Worm (Caenorhabditis elegans) whole organism, L2 larva: ENCODE data around the gene Y62H9A.16.

Source experiments
- C34F6.9 ChIP-seq: fragments of 150-350 bp; optimal IDR thresholded peaks from 2 replicates; lab custom pipeline; 2014; ENCODE audit warnings: missing biosample characterization, missing genetic modification characterization
- R02D3.7 ChIP-seq: fragments of 150-350 bp; optimal IDR thresholded peaks from 2 replicates; lab custom pipeline; 2014; ENCODE audit warnings: missing biosample characterization, missing genetic modification characterization
- alr-1 ChIP-seq: fragments of 150-350 bp; optimal IDR thresholded peaks from 2 replicates; lab custom pipeline; 2014; ENCODE audit warnings: missing biosample characterization, missing genetic modification characterization
- ama-1 ChIP-seq: fragments of 150-350 bp; optimal IDR thresholded peaks from 2 replicates; lab custom pipeline; 2018; ENCODE audit warnings: inconsistent platforms
- blmp-1 ChIP-seq: sonication (generic microtip); optimal IDR thresholded peaks from 2 replicates; lab custom pipeline; 2017; ENCODE audit warnings: missing genetic modification characterization, mild to moderate bottlenecking, missing compliant biosample characterization, antibody characterized with exemption, moderate library complexity; ENCODE audit not compliant: insufficient read depth
- ceh-16 ChIP-seq: fragments of 150-350 bp; optimal IDR thresholded peaks from 2 replicates; lab custom pipeline; 2014; ENCODE audit warnings: missing biosample characterization, missing genetic modification characterization
- ceh-82 ChIP-seq: fragments of 150-350 bp; optimal IDR thresholded peaks from 2 replicates; lab custom pipeline; 2014; ENCODE audit warnings: missing biosample characterization, missing genetic modification characterization
- crh-2 ChIP-seq: sonication (generic microtip); optimal IDR thresholded peaks from 2 replicates; lab custom pipeline; 2017; ENCODE audit warnings: missing biosample characterization, missing genetic modification characterization
- egl-27 ChIP-seq: sonication (generic microtip); optimal IDR thresholded peaks from 3 replicates; lab custom pipeline; 2017; ENCODE audit warnings: missing biosample characterization, missing genetic modification reagents, missing genetic modification characterization
- fos-1 ChIP-seq: fragments of 150-350 bp; optimal IDR thresholded peaks from 2 replicates; lab custom pipeline; 2014; ENCODE audit warnings: missing biosample characterization, missing genetic modification characterization
- gmeb-1 ChIP-seq: fragments of 150-350 bp; optimal IDR thresholded peaks from 2 replicates; lab custom pipeline; 2014; ENCODE audit warnings: missing biosample characterization, missing genetic modification characterization
- lin-11 ChIP-seq: fragments of 150-350 bp; sonication (generic microtip); optimal IDR thresholded peaks from 2 replicates; lab custom pipeline; 2014; ENCODE audit warnings: missing biosample characterization, missing genetic modification characterization, inconsistent platforms, mixed read lengths
- lin-13 ChIP-seq: fragments of 150-350 bp; optimal IDR thresholded peaks from 2 replicates; lab custom pipeline; 2014; ENCODE audit warnings: missing biosample characterization, missing genetic modification reagents, missing genetic modification characterization
- lsy-2 ChIP-seq, 2 experiments: fragments of 150-350 bp in 1 of 2; sonication (generic microtip) in 1 of 2; optimal IDR thresholded peaks; 2 replicates each; lab custom pipeline; 2014 to 2017; ENCODE audit warnings: missing biosample characterization in 2 of 2, missing genetic modification characterization in 2 of 2
- mdl-1 ChIP-seq, 2 experiments: fragments of 150-350 bp in 1 of 2; sonication (generic microtip) in 1 of 2; optimal IDR thresholded peaks; 2 replicates each; lab custom pipeline; 2017; ENCODE audit warnings: missing biosample characterization in 2 of 2, missing genetic modification characterization in 2 of 2
- nhr-12 ChIP-seq: fragments of 150-350 bp; optimal IDR thresholded peaks from 2 replicates; lab custom pipeline; 2014; ENCODE audit warnings: missing biosample characterization, missing genetic modification characterization
- nhr-129 ChIP-seq: fragments of 150-350 bp; optimal IDR thresholded peaks from 2 replicates; lab custom pipeline; 2014; ENCODE audit warnings: missing biosample characterization, missing genetic modification characterization
- nhr-21 ChIP-seq: fragments of 150-350 bp; optimal IDR thresholded peaks from 2 replicates; lab custom pipeline; 2014; ENCODE audit warnings: missing biosample characterization, missing genetic modification characterization
- nhr-23 ChIP-seq: fragments of 150-350 bp; optimal IDR thresholded peaks from 2 replicates; lab custom pipeline; 2014; ENCODE audit warnings: missing biosample characterization, missing genetic modification reagents, missing genetic modification characterization
- nhr-25 ChIP-seq: fragments of 150-350 bp; sonication (generic microtip); optimal IDR thresholded peaks from 3 replicates; lab custom pipeline; 2014; ENCODE audit warnings: missing biosample characterization, missing genetic modification characterization
- nhr-6 ChIP-seq: fragments of 150-350 bp; optimal IDR thresholded peaks from 2 replicates; lab custom pipeline; 2014; ENCODE audit warnings: missing biosample characterization, missing genetic modification characterization
- nhr-77 ChIP-seq: fragments of 150-350 bp; optimal IDR thresholded peaks from 2 replicates; lab custom pipeline; 2014; ENCODE audit warnings: missing biosample characterization, missing genetic modification characterization
- peb-1 ChIP-seq: fragments of 150-350 bp; optimal IDR thresholded peaks from 2 replicates; lab custom pipeline; 2014; ENCODE audit warnings: missing biosample characterization, missing genetic modification characterization
- sem-4 ChIP-seq: fragments of 150-350 bp; optimal IDR thresholded peaks from 2 replicates; lab custom pipeline; 2014; ENCODE audit warnings: missing biosample characterization, missing genetic modification reagents, missing genetic modification characterization
- skn-1 ChIP-seq: sonication (generic microtip); optimal IDR thresholded peaks from 2 replicates; lab custom pipeline; 2017; ENCODE audit warnings: missing biosample characterization, missing genetic modification characterization
- sma-3 ChIP-seq: sonication (generic microtip); optimal IDR thresholded peaks from 2 replicates; lab custom pipeline; 2016; ENCODE audit warnings: missing genetic modification reagents, missing genetic modification characterization, missing compliant biosample characterization
- sma-9 ChIP-seq, 2 experiments: fragments of 150-350 bp in 1 of 2; sonication (generic microtip) in 1 of 2; optimal IDR thresholded peaks; 2 replicates each; lab custom pipeline; 2014 to 2016; ENCODE audit warnings: missing genetic modification characterization in 2 of 2, mild to moderate bottlenecking in 1 of 2, missing biosample characterization in 1 of 2, missing compliant biosample characterization in 1 of 2, missing genetic modification reagents in 1 of 2, moderate library complexity in 1 of 2
- unc-55 ChIP-seq: fragments of 150-350 bp; sonication (generic microtip); optimal IDR thresholded peaks from 3 replicates; lab custom pipeline; 2014; ENCODE audit warnings: missing biosample characterization, missing genetic modification reagents, missing genetic modification characterization
- zag-1 ChIP-seq: fragments of 150-350 bp; optimal IDR thresholded peaks from 2 replicates; lab custom pipeline; 2014; ENCODE audit warnings: missing biosample characterization, missing genetic modification characterization
- ztf-1 ChIP-seq: fragments of 200-800 bp; sonication (Bioruptor generic); conservative IDR thresholded peaks from 2 replicates; pipeline ENCODE4 v1.3.6; 2022; ENCODE audit warnings: missing genetic modification characterization, missing compliant biosample characterization
- ztf-11 ChIP-seq: sonication (generic microtip); optimal IDR thresholded peaks from 2 replicates; lab custom pipeline; 2017; ENCODE audit warnings: missing biosample characterization, missing genetic modification characterization

The Y62H9A.16 gene

ce11 chrX:11965663-11966304 is 47.7 kb downstream of the Y62H9A.16 start, which contains the start of gene sams-1:
TSS of gene sams-1 (plus strand) at chrX:11965962.
- TF ChIP-seq lin-11 (no peak), nhr-12 (tag; lab: Kevin White, UChicago) (no peak), egl-27 (peak; percentile 10), ceh-16 (tag; lab: Kevin White, UChicago) (peak; percentile 37), nhr-129 (tag; lab: Kevin White, UChicago) (peak; percentile 23), nhr-6 (no peak), ama-1 (lab: Kevin White, UChicago) (peak; percentile 46), zag-1 (tag; lab: Kevin White, UChicago) (no peak), sma-9 (GFP tag; optimal IDR thresholded peaks at IDR 0.05; lab: Kevin White, UChicago) (peak; percentile 68), sma-9 (tag; optimal IDR thresholded peaks at IDR 0.05; lab: Kevin White, UChicago) (no peak), alr-1 (no peak), mdl-1 (tag; optimal IDR thresholded peaks at IDR 0.05; lab: Kevin White, UChicago) (peak in 1 of 2 experiments; percentile 2), C34F6.9 (tag; lab: Kevin White, UChicago) (no peak), fos-1 (tag; lab: Kevin White, UChicago) (peak; percentile 71), nhr-25 (tag; lab: Kevin White, UChicago) (peak; percentile 19), R02D3.7 (tag; lab: Kevin White, UChicago) (no peak)

ce11 chrX:11967034-11967433 is 48.9 kb downstream of the Y62H9A.16 start:
- no peak for TF ChIP-seq C34F6.9 (tag; lab: Kevin White, UChicago)
- no peak for TF ChIP-seq nhr-12 (tag; lab: Kevin White, UChicago)
- no peak for TF ChIP-seq nhr-23 (tag; lab: Kevin White, UChicago)
- no peak for TF ChIP-seq unc-55
- TF ChIP-seq nhr-6: no peak
- TF ChIP-seq crh-2 (tag; lab: Kevin White, UChicago): no peak
- TF ChIP-seq sma-9 (GFP tag; optimal IDR thresholded peaks at IDR 0.05; lab: Kevin White, UChicago): no peak
- no peak for TF ChIP-seq sma-9 (tag; optimal IDR thresholded peaks at IDR 0.05; lab: Kevin White, UChicago)
- no peak for TF ChIP-seq mdl-1 (tag; optimal IDR thresholded peaks at IDR 0.05; lab: Kevin White, UChicago)

ce11 chrX:11968024-11968598 is 50.0 kb downstream of the Y62H9A.16 start:
- TF ChIP-seq ztf-1 (GFP tag; lab: Robert Waterston, UW): no peak
- peak; percentile 59 for TF ChIP-seq crh-2 (tag; lab: Kevin White, UChicago)
- peak; percentile 25 for TF ChIP-seq sma-9 (GFP tag; optimal IDR thresholded peaks at IDR 0.05; lab: Kevin White, UChicago)
- no peak for TF ChIP-seq sma-9 (tag; optimal IDR thresholded peaks at IDR 0.05; lab: Kevin White, UChicago)
- TF ChIP-seq nhr-77 (tag; lab: Kevin White, UChicago): no peak
- no peak for TF ChIP-seq R02D3.7 (tag; lab: Kevin White, UChicago)
- TF ChIP-seq sem-4 (tag; lab: Kevin White, UChicago): no peak
- TF ChIP-seq peb-1 (tag; lab: Kevin White, UChicago): no peak
- TF ChIP-seq fos-1 (tag; lab: Kevin White, UChicago): peak; percentile 86
- peak in 1 of 2 experiments; percentile 13 for TF ChIP-seq mdl-1 (tag; optimal IDR thresholded peaks at IDR 0.05; lab: Kevin White, UChicago)
- no peak for TF ChIP-seq lin-13 (GFP tag; lab: Kevin White, UChicago)
- TF ChIP-seq sma-3 (GFP tag; lab: Kevin White, UChicago): peak; percentile 21
- no peak for TF ChIP-seq blmp-1
- no peak for TF ChIP-seq nhr-21 (tag; lab: Kevin White, UChicago)
- TF ChIP-seq skn-1: no peak
- no peak for TF ChIP-seq nhr-6

- TF ChIP-seq lsy-2 (tag; optimal IDR thresholded peaks at IDR 0.05; lab: Kevin White, UChicago) (peak in 1 of 2 experiments; percentile 4), sma-9 (GFP tag; optimal IDR thresholded peaks at IDR 0.05; lab: Kevin White, UChicago) (peak; percentile 30), sma-9 (tag; optimal IDR thresholded peaks at IDR 0.05; lab: Kevin White, UChicago) (no peak), blmp-1 (no peak), C34F6.9 (tag; lab: Kevin White, UChicago) (peak; percentile 52)
Measured at ce11 chrX:11969085-11969484, 51.0 kb downstream of the Y62H9A.16 start.

- TF ChIP-seq ceh-82 (no peak), skn-1 (no peak), lin-13 (GFP tag; lab: Kevin White, UChicago) (no peak), egl-27 (no peak), sem-4 (tag; lab: Kevin White, UChicago) (no peak), lin-11 (no peak), ama-1 (lab: Kevin White, UChicago) (no peak), ztf-11 (tag; lab: Kevin White, UChicago) (no peak), ztf-1 (GFP tag; lab: Robert Waterston, UW) (no peak), gmeb-1 (tag; lab: Kevin White, UChicago) (no peak), alr-1 (no peak)
Measured at ce11 chrX:11969554-11969953, 51.5 kb downstream of the Y62H9A.16 start.
